Fruit fly (Drosophila melanogaster) whole organism, embryonic: ENCODE results near the gene CG7120.

Source experiments
- BEAF-32 ChIP-seq: fragments of 200-800 bp; sonication (Bioruptor generic); optimal IDR thresholded peaks from 3 replicates; lab custom pipeline; 2017; ENCODE audit warnings: missing biosample characterization, missing genetic modification characterization, mild to moderate bottlenecking, moderate library complexity, missing genetic modification reagents
- Blimp-1 ChIP-seq: fragments of 200-800 bp; sonication (Bioruptor generic); optimal IDR thresholded peaks from 3 replicates; lab custom pipeline; 2018; ENCODE audit warnings: missing biosample characterization, missing genetic modification characterization, mild to moderate bottlenecking, moderate library complexity, missing genetic modification reagents
- C15 ChIP-seq: fragments of 200-800 bp; sonication (Bioruptor generic); IDR thresholded peaks from 3 replicates; pipeline ENCODE4 v1.3.6; 2022; ENCODE audit warnings: missing biosample characterization, missing genetic modification characterization
- CG11247 ChIP-seq: fragments of 200-800 bp; sonication (Bioruptor generic); IDR thresholded peaks from 2 replicates; pipeline ENCODE4 v1.3.6; 2022; ENCODE audit warnings: missing biosample characterization, missing genetic modification characterization
- CG12155 ChIP-seq: fragments of 200-800 bp; sonication (Bioruptor generic); optimal IDR thresholded peaks from 3 replicates; lab custom pipeline; 2016; ENCODE audit warnings: missing biosample characterization, missing genetic modification characterization
- CG13894 ChIP-seq: fragments of 200-800 bp; sonication (Bioruptor generic); optimal IDR thresholded peaks from 3 replicates; lab custom pipeline; 2018; ENCODE audit warnings: missing biosample characterization, mild to moderate bottlenecking, missing genetic modification characterization, moderate library complexity
- CG15514 ChIP-seq: fragments of 200-800 bp; sonication (Bioruptor generic); optimal IDR thresholded peaks from 3 replicates; lab custom pipeline; 2017; ENCODE audit warnings: missing biosample characterization, missing genetic modification characterization, mild to moderate bottlenecking, moderate library complexity, missing genetic modification reagents
- CG16815 ChIP-seq: fragments of 200-800 bp; sonication (Bioruptor generic); optimal IDR thresholded peaks from 3 replicates; lab custom pipeline; 2017; ENCODE audit warnings: missing biosample characterization, mild to moderate bottlenecking, missing genetic modification characterization
- CG2202 ChIP-seq: fragments of 200-800 bp; sonication (Bioruptor generic); optimal IDR thresholded peaks from 2 replicates; lab custom pipeline; 2018; ENCODE audit warnings: missing biosample characterization, mild to moderate bottlenecking, missing genetic modification characterization
- CG31224 ChIP-seq: fragments of 200-800 bp; sonication (Bioruptor generic); IDR thresholded peaks from 2 replicates; pipeline ENCODE4 v1.3.6; 2022; ENCODE audit warnings: missing biosample characterization, missing genetic modification characterization
- CG34376 ChIP-seq: fragments of 200-800 bp; sonication (Bioruptor generic); optimal IDR thresholded peaks from 2 replicates; lab custom pipeline; 2018; ENCODE audit warnings: missing biosample characterization, mild to moderate bottlenecking, missing genetic modification characterization
- CG4424 ChIP-seq: fragments of 200-800 bp; sonication (Bioruptor generic); optimal IDR thresholded peaks from 3 replicates; lab custom pipeline; 2016; ENCODE audit warnings: missing biosample characterization, missing genetic modification characterization
- CG6254 ChIP-seq: fragments of 200-800 bp; sonication (Bioruptor generic); optimal IDR thresholded peaks from 3 replicates; lab custom pipeline; 2017; ENCODE audit warnings: mild to moderate bottlenecking, missing biosample characterization, missing genetic modification reagents, missing genetic modification characterization
- CG6765 ChIP-seq: fragments of 200-800 bp; sonication (Bioruptor generic); optimal IDR thresholded peaks from 3 replicates; lab custom pipeline; 2017; ENCODE audit warnings: missing biosample characterization, mild to moderate bottlenecking, missing genetic modification characterization
- CG7372 ChIP-seq: fragments of 200-800 bp; sonication (Bioruptor generic); IDR thresholded peaks from 2 replicates; pipeline ENCODE4 v1.3.6; 2022; ENCODE audit warnings: missing biosample characterization, missing genetic modification characterization
- CG9727 ChIP-seq: fragments of 200-800 bp; sonication (Bioruptor generic); optimal IDR thresholded peaks from 3 replicates; lab custom pipeline; 2017; ENCODE audit warnings: missing biosample characterization, mild to moderate bottlenecking, missing genetic modification characterization
- CG9817 ChIP-seq: fragments of 200-800 bp; sonication (Bioruptor generic); optimal IDR thresholded peaks from 2 replicates; lab custom pipeline; 2018; ENCODE audit warnings: missing biosample characterization, mild to moderate bottlenecking, missing genetic modification characterization, moderate library complexity
- CG9876 ChIP-seq: fragments of 200-800 bp; sonication (Bioruptor generic); optimal IDR thresholded peaks from 2 replicates; lab custom pipeline; 2016; ENCODE audit warnings: missing biosample characterization, missing genetic modification characterization
- Dek ChIP-seq: fragments of 200-800 bp; sonication (Bioruptor generic); optimal IDR thresholded peaks from 3 replicates; lab custom pipeline; 2019; ENCODE audit warnings: missing biosample characterization, mild to moderate bottlenecking, missing genetic modification characterization, moderate library complexity
- Dfd ChIP-seq, 2 experiments: fragments of >200 bp; optimal IDR thresholded peaks; 2 replicates each; lab custom pipeline; 2017; ENCODE audit warnings: missing biosample characterization in 2 of 2, missing genetic modification characterization in 2 of 2
- Dip2 ChIP-seq: fragments of 200-800 bp; sonication (Bioruptor generic); IDR thresholded peaks from 2 replicates; pipeline ENCODE4 v1.3.6; 2022; ENCODE audit warnings: missing biosample characterization, missing genetic modification characterization
- ERR ChIP-seq: fragments of 200-800 bp; sonication (Bioruptor generic); optimal IDR thresholded peaks from 2 replicates; lab custom pipeline; 2016; ENCODE audit warnings: missing biosample characterization, missing genetic modification characterization
- Eip74EF ChIP-seq, 2 experiments: fragments of 200-800 bp in 1 of 2; fragments of >200 bp in 1 of 2; sonication (Bioruptor generic) in 1 of 2; optimal IDR thresholded peaks; 2 replicates each; lab custom pipeline; 2017 to 2019; ENCODE audit warnings: missing biosample characterization in 2 of 2, missing genetic modification characterization in 2 of 2, mild to moderate bottlenecking in 1 of 2, moderate library complexity in 1 of 2
- Ets65A ChIP-seq: fragments of 200-800 bp; sonication (Bioruptor generic); peaks from one replicate; lab custom pipeline; 2016; ENCODE audit warnings: missing biosample characterization, missing genetic modification characterization
- HLH54F ChIP-seq: fragments of 200-800 bp; sonication (Bioruptor generic); optimal IDR thresholded peaks from 3 replicates; lab custom pipeline; 2016; ENCODE audit warnings: missing biosample characterization, missing genetic modification characterization
- HLHmδ ChIP-seq: fragments of 200-800 bp; sonication (Bioruptor generic); optimal IDR thresholded peaks from 2 replicates; lab custom pipeline; 2018; ENCODE audit warnings: missing biosample characterization, mild to moderate bottlenecking, missing genetic modification characterization, moderate library complexity
- Mrtf ChIP-seq: fragments of 200-800 bp; sonication (Bioruptor generic); IDR thresholded peaks from 3 replicates; pipeline ENCODE4 v1.3.6; 2022; ENCODE audit warnings: missing biosample characterization, missing genetic modification characterization
- NfI ChIP-seq: fragments of 200-800 bp; sonication (Bioruptor generic); optimal IDR thresholded peaks from 3 replicates; lab custom pipeline; 2018; ENCODE audit warnings: missing biosample characterization, mild to moderate bottlenecking, missing genetic modification characterization, moderate library complexity
- Poxn ChIP-seq: fragments of 200-800 bp; sonication (Bioruptor generic); IDR thresholded peaks from 2 replicates; pipeline ENCODE4 v1.3.6; 2022; ENCODE audit warnings: missing biosample characterization, missing genetic modification characterization
- Sin3A ChIP-seq: fragments of >200 bp; optimal IDR thresholded peaks from 2 replicates; lab custom pipeline; 2018
- Sry-β ChIP-seq: fragments of 200-800 bp; sonication (Bioruptor generic); optimal IDR thresholded peaks from 2 replicates; lab custom pipeline; 2018; ENCODE audit warnings: missing biosample characterization, mild to moderate bottlenecking, missing genetic modification characterization, moderate library complexity
- Taf1 ChIP-seq: fragments of 200-800 bp; sonication (Bioruptor generic); IDR thresholded peaks from 2 replicates; pipeline ENCODE4 v1.3.6; 2022; ENCODE audit warnings: missing biosample characterization, missing genetic modification characterization
- corto ChIP-seq: fragments of 200-800 bp; sonication (Bioruptor generic); optimal IDR thresholded peaks from 2 replicates; lab custom pipeline; 2016; ENCODE audit warnings: missing biosample characterization, mild to moderate bottlenecking, missing genetic modification characterization, moderate library complexity
- cwo ChIP-seq: fragments of 200-800 bp; sonication (Bioruptor generic); optimal IDR thresholded peaks from 3 replicates; lab custom pipeline; 2017; ENCODE audit warnings: missing biosample characterization, missing genetic modification characterization, mild to moderate bottlenecking, moderate library complexity, missing genetic modification reagents
- fd96Cb ChIP-seq: fragments of 200-800 bp; sonication (Bioruptor generic); optimal IDR thresholded peaks from 2 replicates; lab custom pipeline; 2018; ENCODE audit warnings: missing biosample characterization, mild to moderate bottlenecking, missing genetic modification characterization, moderate library complexity
- gsb ChIP-seq: fragments of 200-800 bp; sonication (Bioruptor generic); IDR thresholded peaks from 2 replicates; pipeline ENCODE4 v1.3.6; 2022; ENCODE audit warnings: missing biosample characterization, missing genetic modification characterization
- ham ChIP-seq: fragments of 200-800 bp; sonication (Bioruptor generic); IDR thresholded peaks from 2 replicates; pipeline ENCODE4 v1.3.6; 2022; ENCODE audit warnings: missing biosample characterization, missing genetic modification characterization
- hbn ChIP-seq: fragments of 200-800 bp; sonication (Bioruptor generic); IDR thresholded peaks from 2 replicates; pipeline ENCODE4 v1.3.6; 2022; ENCODE audit warnings: missing biosample characterization, missing genetic modification characterization; ENCODE audit not compliant: partially characterized antibody
- knrl ChIP-seq: fragments of 200-800 bp; sonication (Bioruptor generic); IDR thresholded peaks from 3 replicates; pipeline ENCODE4 v1.3.6; 2022; ENCODE audit warnings: missing biosample characterization, missing genetic modification characterization; ENCODE audit not compliant: partially characterized antibody
- lola ChIP-seq, 3 experiments: fragments of >200 bp in 2 of 3; fragments of 200-800 bp in 1 of 3; sonication (Bioruptor generic) in 1 of 3; optimal IDR thresholded peaks; 2 replicates each; lab custom pipeline; 2017 to 2019; ENCODE audit warnings: missing biosample characterization in 3 of 3, missing genetic modification characterization in 3 of 3, mild to moderate bottlenecking in 1 of 3, moderate library complexity in 1 of 3
- lov ChIP-seq, 2 experiments: fragments of 200-800 bp in 1 of 2; fragments of >200 bp in 1 of 2; sonication (Bioruptor generic) in 1 of 2; IDR thresholded peaks in 1 of 2; optimal IDR thresholded peaks in 1 of 2; 2 replicates in 1 of 2; 3 replicates in 1 of 2; pipeline versions ENCODE4 v1.3.6 to Lab custom; 2017 to 2022; ENCODE audit warnings: missing biosample characterization in 1 of 2, missing genetic modification characterization in 1 of 2
- mirr ChIP-seq: fragments of 200-800 bp; sonication (Bioruptor generic); optimal IDR thresholded peaks from 3 replicates; lab custom pipeline; 2018; ENCODE audit warnings: missing biosample characterization, mild to moderate bottlenecking, missing genetic modification characterization
- mld ChIP-seq: fragments of 200-800 bp; sonication (Bioruptor generic); IDR thresholded peaks from 3 replicates; pipeline ENCODE4 v1.3.6; 2022; ENCODE audit warnings: missing biosample characterization, missing genetic modification characterization; ENCODE audit not compliant: partially characterized antibody
- otp ChIP-seq: fragments of 200-800 bp; sonication (Bioruptor generic); IDR thresholded peaks from 3 replicates; pipeline ENCODE4, ENCODE4 v1.3.6; 2022; ENCODE audit warnings: missing biosample characterization, missing genetic modification characterization
- pb ChIP-seq: fragments of 200-800 bp; sonication (Bioruptor generic); optimal IDR thresholded peaks from 3 replicates; lab custom pipeline; 2016; ENCODE audit warnings: missing biosample characterization, missing genetic modification characterization
- phol ChIP-seq: fragments of 200-800 bp; sonication (Bioruptor generic); optimal IDR thresholded peaks from 3 replicates; lab custom pipeline; 2018; ENCODE audit warnings: missing biosample characterization, mild to moderate bottlenecking, missing genetic modification characterization, moderate library complexity
- pnt ChIP-seq: fragments of 200-800 bp; sonication (Bioruptor generic); optimal IDR thresholded peaks from 3 replicates; lab custom pipeline; 2016; ENCODE audit warnings: missing biosample characterization, missing genetic modification characterization
- shn ChIP-seq: fragments of 200-800 bp; sonication (Bioruptor generic); optimal IDR thresholded peaks from 3 replicates; lab custom pipeline; 2016; ENCODE audit warnings: missing biosample characterization, missing genetic modification characterization
- sob ChIP-seq: fragments of 200-800 bp; sonication (Bioruptor generic); IDR thresholded peaks from 2 replicates; pipeline ENCODE4 v1.3.6; 2022; ENCODE audit warnings: missing biosample characterization, missing genetic modification characterization
- sug ChIP-seq: fragments of 200-800 bp; optimal IDR thresholded peaks from 2 replicates; lab custom pipeline; 2019; ENCODE audit warnings: missing biosample characterization, mild to moderate bottlenecking, missing genetic modification characterization, moderate library complexity

The CG7120 gene

dm6 chr3L:8445027-8445426 is 49.2 kb downstream of the CG7120 start:
- TF ChIP-seq Sin3A (lab: Kevin White, UChicago) (no peak), mld (GFP tag; lab: Robert Waterston, UW) (no peak), cwo (peak; percentile 48), Dek (no peak), gsb (GFP tag; lab: Robert Waterston, UW) (no peak), ham (GFP tag; lab: Robert Waterston, UW) (no peak), Dip2 (GFP tag; lab: Robert Waterston, UW) (no peak), CG34376 (no peak), pb (GFP tag; lab: Kevin White, UChicago) (no peak), CG13894 (tag; lab: Kevin White, UChicago) (no peak), hbn (GFP tag; lab: Robert Waterston, UW) (no peak), CG2202 (tag; lab: Kevin White, UChicago) (no peak), sug (tag; lab: Kevin White, UChicago) (no peak), Eip74EF (GFP tag; optimal IDR thresholded peaks at IDR 0.05; lab: Kevin White, UChicago) (peak in 1 of 2 experiments; percentile 39), otp (0 out of 3 replicates have a peak, but pooled peaks have one; percentile 8), CG12155 (GFP tag; lab: Kevin White, UChicago) (no peak), corto (GFP tag; lab: Kevin White, UChicago) (no peak), CG6254 (peak; percentile 34), mirr (GFP tag; lab: Kevin White, UChicago) (no peak), Mrtf (no peak), CG31224 (GFP tag; lab: Robert Waterston, UW) (no peak), CG9876 (GFP tag; lab: Kevin White, UChicago) (no peak), Dfd (GFP tag; optimal IDR thresholded peaks at IDR 0.05; lab: Kevin White, UChicago) (no peak), CG4424 (GFP tag; lab: Kevin White, UChicago) (peak; percentile 62), HLH54F (GFP tag; lab: Kevin White, UChicago) (no peak), sob (no peak), ERR (GFP tag; lab: Kevin White, UChicago) (no peak), shn (GFP tag; lab: Kevin White, UChicago) (no peak), Blimp-1 (GFP tag; lab: Kevin White, UChicago) (peak; percentile 66), lov (optimal IDR thresholded peaks at IDR 0.05; lab: Kevin White, UChicago) (no peak), lov (GFP tag; IDR thresholded peaks at IDR 0.05; lab: Robert Waterston, UW) (0 out of 3 replicates have a peak, but pooled peaks have one; percentile 24), CG7372 (no peak), BEAF-32 (GFP tag; lab: Kevin White, UChicago) (no peak), CG6765 (GFP tag; lab: Kevin White, UChicago) (peak; percentile 61), knrl (GFP tag; lab: Robert Waterston, UW) (no peak), CG11247 (GFP tag; lab: Robert Waterston, UW) (no peak), Poxn (GFP tag; lab: Robert Waterston, UW) (no peak), C15 (GFP tag; lab: Robert Waterston, UW) (no peak), NfI (GFP tag; lab: Kevin White, UChicago) (no peak), fd96Cb (tag; lab: Kevin White, UChicago) (peak; percentile 61), Sry-β (no peak), lola (GFP tag; optimal IDR thresholded peaks at IDR 0.05; lab: Kevin White, UChicago) (peak in 1 of 3 experiments; percentile 13), CG16815 (no peak), CG9727 (peak; percentile 44), HLHmδ (no peak), Taf1 (GFP tag; lab: Robert Waterston, UW) (no peak), CG15514 (GFP tag; lab: Kevin White, UChicago) (peak; percentile 47), pnt (GFP tag; lab: Kevin White, UChicago) (no peak), Ets65A (GFP tag; lab: Kevin White, UChicago) (no peak), phol (tag; lab: Kevin White, UChicago) (peak; percentile 71), CG9817 (no peak)
